Worm (Caenorhabditis elegans) whole organism, L3 larva: ENCODE results near the gene F28B1.9.

Source experiments
- R02D3.7 ChIP-seq: fragments of 150-350 bp; optimal IDR thresholded peaks from 2 replicates; lab custom pipeline; 2014; ENCODE audit warnings: missing biosample characterization, missing genetic modification characterization
- ZK546.5 ChIP-seq: sonication (generic microtip); optimal IDR thresholded peaks from 2 replicates; lab custom pipeline; 2017; ENCODE audit warnings: missing biosample characterization, missing genetic modification characterization
- aly-2 ChIP-seq: fragments of 150-350 bp; optimal IDR thresholded peaks from 2 replicates; lab custom pipeline; 2014; ENCODE audit warnings: missing biosample characterization, missing genetic modification characterization
- ceh-16 ChIP-seq: sonication (generic microtip); optimal IDR thresholded peaks from 2 replicates; lab custom pipeline; 2017; ENCODE audit warnings: missing biosample characterization, missing genetic modification characterization
- ceh-28 ChIP-seq: fragments of 150-350 bp; optimal IDR thresholded peaks from 2 replicates; lab custom pipeline; 2014; ENCODE audit warnings: missing biosample characterization, missing genetic modification reagents, missing genetic modification characterization
- ceh-82 ChIP-seq: fragments of 150-350 bp; optimal IDR thresholded peaks from 2 replicates; lab custom pipeline; 2014; ENCODE audit warnings: missing biosample characterization, missing genetic modification characterization
- ceh-9 ChIP-seq: sonication (generic microtip); optimal IDR thresholded peaks from 2 replicates; lab custom pipeline; 2018; ENCODE audit warnings: missing biosample characterization, missing genetic modification characterization
- daf-12 ChIP-seq: fragments of 150-350 bp; optimal IDR thresholded peaks from 2 replicates; lab custom pipeline; 2014; ENCODE audit warnings: missing biosample characterization, missing genetic modification reagents, missing genetic modification characterization
- egl-5 ChIP-seq: fragments of 150-350 bp; optimal IDR thresholded peaks from 2 replicates; lab custom pipeline; 2017; ENCODE audit warnings: missing biosample characterization, missing genetic modification reagents, missing genetic modification characterization, inconsistent platforms
- elt-1 ChIP-seq: fragments of 150-350 bp; optimal IDR thresholded peaks from 2 replicates; lab custom pipeline; 2014; ENCODE audit warnings: missing biosample characterization, missing genetic modification characterization
- elt-2 ChIP-seq: sonication (generic microtip); optimal IDR thresholded peaks from 2 replicates; lab custom pipeline; 2016; ENCODE audit warnings: missing genetic modification reagents, mild to moderate bottlenecking, missing genetic modification characterization, missing compliant biosample characterization
- elt-3 ChIP-seq, 3 experiments: fragments of 150-350 bp in 1 of 3; sonication (generic microtip) in 2 of 3; optimal IDR thresholded peaks; 2 replicates in 2 of 3; 4 replicates in 1 of 3; lab custom pipeline; 2014 to 2017; ENCODE audit warnings: missing biosample characterization in 3 of 3, missing genetic modification characterization in 3 of 3
- fkh-2 ChIP-seq: fragments of 150-350 bp; optimal IDR thresholded peaks from 2 replicates; lab custom pipeline; 2014; ENCODE audit warnings: missing biosample characterization, missing genetic modification reagents, missing genetic modification characterization
- fos-1 ChIP-seq: fragments of 150-350 bp; optimal IDR thresholded peaks from 2 replicates; lab custom pipeline; 2014; ENCODE audit warnings: missing biosample characterization, missing genetic modification characterization
- hmg-11 ChIP-seq: sonication (generic microtip); optimal IDR thresholded peaks from 2 replicates; lab custom pipeline; 2016; ENCODE audit warnings: missing genetic modification characterization, missing compliant biosample characterization
- lin-39 ChIP-seq: fragments of 150-350 bp; optimal IDR thresholded peaks from 2 replicates; lab custom pipeline; 2018; ENCODE audit warnings: missing biosample characterization, missing genetic modification reagents, missing genetic modification characterization
- lsy-12 ChIP-seq: sonication (generic microtip); optimal IDR thresholded peaks from 2 replicates; lab custom pipeline; 2016; ENCODE audit warnings: mild to moderate bottlenecking, missing genetic modification characterization, missing compliant biosample characterization
- mml-1 ChIP-seq: fragments of 150-350 bp; sonication (generic microtip); optimal IDR thresholded peaks from 3 replicates; lab custom pipeline; 2014; ENCODE audit warnings: missing biosample characterization, missing genetic modification characterization
- nfya-1 ChIP-seq: sonication (generic microtip); optimal IDR thresholded peaks from 2 replicates; lab custom pipeline; 2017; ENCODE audit warnings: missing genetic modification characterization, mild to moderate bottlenecking, missing compliant biosample characterization, antibody characterized with exemption, moderate library complexity; ENCODE audit not compliant: insufficient read depth
- nhr-11 ChIP-seq: fragments of 150-350 bp; optimal IDR thresholded peaks from 2 replicates; lab custom pipeline; 2014; ENCODE audit warnings: missing biosample characterization, missing genetic modification characterization
- nhr-12 ChIP-seq: fragments of 150-350 bp; optimal IDR thresholded peaks from 2 replicates; lab custom pipeline; 2014; ENCODE audit warnings: missing biosample characterization, missing genetic modification characterization
- nhr-237 ChIP-seq: fragments of 150-350 bp; optimal IDR thresholded peaks from 2 replicates; lab custom pipeline; 2014; ENCODE audit warnings: missing biosample characterization, missing genetic modification characterization
- nhr-43 ChIP-seq: sonication (generic microtip); optimal IDR thresholded peaks from 2 replicates; lab custom pipeline; 2016; ENCODE audit warnings: mild to moderate bottlenecking, missing genetic modification characterization, missing compliant biosample characterization; ENCODE audit not compliant: poor library complexity, severe bottlenecking
- nhr-76 ChIP-seq: fragments of 150-350 bp; sonication (generic microtip); optimal IDR thresholded peaks from 5 replicates; lab custom pipeline; 2014; ENCODE audit warnings: missing biosample characterization, missing genetic modification characterization
- nhr-77 ChIP-seq: fragments of 150-350 bp; optimal IDR thresholded peaks from 2 replicates; lab custom pipeline; 2014; ENCODE audit warnings: missing biosample characterization, missing genetic modification characterization
- pha-4 ChIP-seq: fragments of 150-350 bp; optimal IDR thresholded peaks from 2 replicates; lab custom pipeline; 2014; ENCODE audit warnings: missing biosample characterization, missing genetic modification reagents, missing genetic modification characterization
- pqm-1 ChIP-seq: fragments of 150-350 bp; optimal IDR thresholded peaks from 2 replicates; lab custom pipeline; 2017; ENCODE audit warnings: missing biosample characterization, missing genetic modification characterization, inconsistent platforms
- sea-2 ChIP-seq: fragments of 150-350 bp; sonication (generic microtip); optimal IDR thresholded peaks from 4 replicates; lab custom pipeline; 2014; ENCODE audit warnings: missing biosample characterization, missing genetic modification reagents, missing genetic modification characterization
- skn-1 ChIP-seq: fragments of 150-350 bp; optimal IDR thresholded peaks from 2 replicates; lab custom pipeline; 2014; ENCODE audit warnings: missing biosample characterization, missing genetic modification characterization
- unc-62 ChIP-seq: fragments of 150-350 bp; sonication (generic microtip); optimal IDR thresholded peaks from 4 replicates; lab custom pipeline; 2014; ENCODE audit warnings: missing biosample characterization, missing genetic modification reagents, missing genetic modification characterization
- zag-1 ChIP-seq: fragments of 150-350 bp; optimal IDR thresholded peaks from 2 replicates; lab custom pipeline; 2014; ENCODE audit warnings: missing biosample characterization, missing genetic modification characterization
- ztf-11 ChIP-seq: fragments of 150-350 bp; optimal IDR thresholded peaks from 2 replicates; lab custom pipeline; 2014; ENCODE audit warnings: missing biosample characterization, missing genetic modification characterization

The F28B1.9 gene

DNA sequence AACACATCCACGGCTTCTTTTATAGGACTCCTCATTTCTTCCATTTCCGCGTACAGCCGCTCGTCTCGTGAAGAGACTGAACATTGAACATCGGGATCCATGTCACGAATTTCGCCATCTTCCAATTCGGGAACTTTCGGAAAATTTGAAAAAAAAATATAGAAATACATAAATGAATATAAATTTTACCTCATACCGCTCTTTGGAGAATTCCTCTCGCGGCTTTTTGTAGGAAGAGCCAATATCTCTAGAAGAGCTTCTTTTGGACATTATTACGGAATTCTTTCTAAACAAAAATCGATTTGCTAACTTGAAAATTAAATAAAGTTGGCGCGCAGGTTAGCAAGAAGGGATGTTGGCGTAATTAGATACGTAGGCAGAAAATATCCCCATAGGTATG lies 21.0 kb downstream of the F28B1.9 start, which contains the start of gene T05E12.9:
Gene T05E12.9, minus strand, starts transcription at position 101 of the 400 bp plus-strand sequence.
- TF ChIP-seq ceh-82 (no peak), nhr-11 (tag; lab: Kevin White, UChicago) (no peak), nhr-77 (tag; lab: Kevin White, UChicago) (no peak), ZK546.5 (tag; lab: Kevin White, UChicago) (no peak), ztf-11 (no peak), nhr-76 (no peak), sea-2 (no peak), ceh-28 (no peak), nhr-12 (tag; lab: Kevin White, UChicago) (no peak), mml-1 (no peak), nhr-237 (tag; lab: Kevin White, UChicago) (no peak), fkh-2 (tag; lab: Kevin White, UChicago) (no peak), elt-1 (tag; lab: Kevin White, UChicago) (no peak), ceh-9 (tag; lab: Kevin White, UChicago) (no peak), nfya-1 (tag; lab: Kevin White, UChicago) (no peak), nhr-43 (no peak), elt-3 (tag; optimal IDR thresholded peaks at IDR 0.05; lab: Kevin White, UChicago) (no peak), unc-62 (GFP tag; lab: Kevin White, UChicago) (no peak)

DNA sequence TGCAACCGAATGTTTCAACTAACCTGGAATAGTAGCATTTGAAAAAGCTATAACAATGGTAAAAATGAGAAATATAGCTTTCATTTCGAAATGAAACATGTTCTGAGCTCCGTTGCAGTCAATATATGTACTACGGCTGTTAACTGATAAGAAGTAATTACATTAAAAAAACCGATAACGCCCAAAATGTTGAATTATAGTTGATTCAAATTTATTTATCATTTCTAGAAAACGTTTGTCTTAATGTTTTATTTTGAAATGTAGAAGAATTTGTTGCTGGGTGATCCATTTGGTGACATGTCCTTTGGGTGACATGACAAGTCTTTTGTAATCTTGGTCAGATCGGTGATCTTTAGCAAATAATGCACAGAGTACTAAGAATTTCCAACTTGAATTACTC lies 27.7 kb downstream of the F28B1.9 start, which contains the start of gene T05E12.6:
Gene T05E12.6, minus strand, starts transcription at position 101 of the 400 bp plus-strand sequence.
- TF ChIP-seq elt-2 (tag; lab: Kevin White, UChicago) = peak; percentile 11
- TF ChIP-seq pqm-1 (tag; lab: Kevin White, UChicago) = no peak

DNA sequence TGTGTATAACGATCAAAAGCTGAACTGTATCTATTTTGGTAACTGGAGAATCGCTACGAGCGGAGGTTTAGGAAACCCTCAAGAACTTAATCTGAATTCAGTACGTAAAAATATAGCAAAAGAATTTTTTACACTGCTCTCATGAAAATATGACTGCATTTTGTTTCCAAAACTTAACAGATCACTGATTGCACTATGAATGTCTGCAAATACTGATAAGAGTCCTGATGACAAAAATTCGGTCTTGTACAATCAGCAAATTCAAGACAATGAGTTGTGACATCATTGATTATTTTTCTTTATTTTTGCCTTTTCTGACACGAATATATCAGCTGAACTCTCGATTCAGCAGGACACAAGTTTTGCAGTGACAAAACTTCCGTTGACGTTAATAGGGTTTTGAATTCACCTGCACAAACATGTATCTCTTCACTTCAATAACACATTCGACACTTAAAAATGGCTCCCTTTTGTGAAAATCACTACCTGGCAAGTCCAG lies 28.3 kb downstream of the F28B1.9 start, which contains the start of gene srh-237:
Gene srh-237, plus strand, starts transcription at position 449 of the 499 bp plus-strand sequence.
- TF ChIP-seq skn-1 (tag; lab: Kevin White, UChicago) (peak; percentile 35), elt-2 (tag; lab: Kevin White, UChicago) (peak; percentile 79), nhr-43 (no peak), fos-1 (tag; lab: Kevin White, UChicago) (no peak), egl-5 (tag; lab: Kevin White, UChicago) (no peak), pqm-1 (tag; lab: Kevin White, UChicago) (peak; percentile 80), fkh-2 (tag; lab: Kevin White, UChicago) (no peak), sea-2 (no peak), R02D3.7 (no peak), nhr-77 (tag; lab: Kevin White, UChicago) (no peak), ceh-82 (no peak)

DNA sequence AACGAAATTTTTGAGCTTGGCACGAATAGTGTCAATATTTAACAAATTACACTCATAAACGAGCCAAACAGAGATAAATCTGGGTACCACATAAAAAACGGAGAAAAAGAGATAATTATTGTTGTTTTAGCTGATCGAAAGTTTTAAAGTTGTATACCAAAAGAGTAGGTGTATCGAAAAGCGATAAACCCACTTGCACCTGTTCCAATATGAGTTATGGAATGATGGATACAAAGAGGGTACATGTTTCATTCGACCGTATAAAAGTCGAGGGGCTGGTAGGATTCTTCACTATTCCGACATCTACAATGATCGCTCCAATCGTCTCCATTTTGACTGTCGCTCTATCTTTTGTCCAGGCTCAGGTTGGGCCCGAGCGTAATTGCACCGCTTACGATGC lies 30.6 kb downstream of the F28B1.9 start, which contains the start of gene ZK218.1:
Gene ZK218.1, plus strand, starts transcription at position 301 of the 400 bp plus-strand sequence.
- no peak for TF ChIP-seq lsy-12
- TF ChIP-seq, all 47 proteins: peak for 0

DNA sequence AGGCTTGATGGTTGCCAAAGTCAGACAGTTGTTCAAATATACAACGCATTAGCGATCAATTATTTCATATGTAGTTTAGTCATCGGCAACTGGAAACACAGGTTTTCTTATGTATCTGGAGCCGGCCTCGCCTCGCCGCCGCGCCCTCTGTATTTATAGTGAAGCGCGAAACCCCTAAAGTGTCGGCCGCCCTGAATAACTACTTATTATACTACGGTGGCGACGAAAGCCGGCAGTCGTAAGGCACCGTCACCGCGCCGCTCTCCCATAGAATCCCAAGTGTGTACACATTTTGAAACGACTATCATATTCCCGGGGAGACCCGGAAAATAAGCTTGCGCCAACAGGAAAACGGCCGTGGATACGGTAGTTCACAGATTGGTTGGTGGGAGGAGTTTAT lies 32.9 kb downstream of the F28B1.9 start:
- no peak for TF ChIP-seq lin-39 (tag; lab: Kevin White, UChicago)
- TF ChIP-seq ceh-9 (tag; lab: Kevin White, UChicago) = no peak
- TF ChIP-seq, all 47 proteins: peak for 0

DNA sequence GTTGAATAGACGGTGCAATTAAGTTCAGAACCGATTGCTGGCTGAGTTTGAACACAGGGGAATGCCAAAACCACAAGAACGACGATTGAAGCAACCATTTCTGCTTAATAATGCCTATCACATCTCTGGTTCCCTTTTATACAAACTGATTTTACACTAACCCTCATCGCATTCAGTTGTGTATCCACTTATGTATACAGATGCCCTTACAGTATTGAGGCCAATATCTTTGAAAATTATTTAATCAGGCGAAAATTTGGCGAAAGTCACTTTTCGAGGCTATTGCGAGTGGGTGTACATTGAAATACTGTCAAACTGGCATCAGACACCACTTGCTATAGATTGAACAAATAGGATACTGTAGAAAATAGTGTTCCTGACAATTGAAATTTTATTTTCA lies 37.0 kb downstream of the F28B1.9 start, which contains the start of the genes ZK218.3 and ZK218.4:
Gene ZK218.3, minus strand, starts transcription at position 101 of the 400 bp plus-strand sequence.
Gene ZK218.4, plus strand, starts transcription at position 186 of the 400 bp plus-strand sequence.
- TF ChIP-seq egl-5 (tag; lab: Kevin White, UChicago) = no peak
- no peak for TF ChIP-seq R02D3.7
- no peak for TF ChIP-seq ceh-28
- TF ChIP-seq hmg-11 (tag; lab: Kevin White, UChicago) = no peak
- TF ChIP-seq pha-4 = no peak
- no peak for TF ChIP-seq fos-1 (tag; lab: Kevin White, UChicago)
- no peak for TF ChIP-seq daf-12 (tag; lab: Kevin White, UChicago)
- no peak for TF ChIP-seq zag-1
- no peak for TF ChIP-seq nfya-1 (tag; lab: Kevin White, UChicago)
- TF ChIP-seq ceh-16 (tag; lab: Kevin White, UChicago) = no peak
- no peak for TF ChIP-seq aly-2 (tag; lab: Kevin White, UChicago)
- TF ChIP-seq ztf-11 = no peak
- TF ChIP-seq ceh-9 (tag; lab: Kevin White, UChicago) = no peak
